Worm (Caenorhabditis elegans) whole organism, L4 larva: ENCODE data around the gene nhr-31.

Experiments
- D1046.2 ChIP-seq: fragments of 200-800 bp; sonication (Bioruptor generic); IDR thresholded peaks from 2 replicates; pipeline ENCODE4 v1.3.6; 2022; ENCODE audit warnings: missing genetic modification characterization, missing compliant biosample characterization
- F26F4.8 ChIP-seq: fragments of 200-800 bp; sonication (Bioruptor generic); conservative IDR thresholded peaks from 2 replicates; pipeline ENCODE4 v1.3.6; 2022; ENCODE audit warnings: missing genetic modification characterization, missing compliant biosample characterization
- F37D6.2 ChIP-seq: sonication (generic microtip); optimal IDR thresholded peaks from 2 replicates; lab custom pipeline; 2016; ENCODE audit warnings: mild to moderate bottlenecking, missing genetic modification characterization, missing compliant biosample characterization
- Y105C5A.15 ChIP-seq: fragments of 200-800 bp; sonication (Bioruptor generic); IDR thresholded peaks from 2 replicates; pipeline ENCODE4 v1.3.6; 2022; ENCODE audit warnings: missing genetic modification characterization, missing compliant biosample characterization
- aha-1 ChIP-seq: fragments of 150-350 bp; peaks from one replicate; lab custom pipeline; 2014; ENCODE audit warnings: missing biosample characterization, missing genetic modification characterization
- attf-4 ChIP-seq: sonication (generic microtip); optimal IDR thresholded peaks from 3 replicates; lab custom pipeline; 2017; ENCODE audit warnings: missing biosample characterization, missing genetic modification characterization
- ceh-28 ChIP-seq: fragments of 150-350 bp; optimal IDR thresholded peaks from 2 replicates; lab custom pipeline; 2014; ENCODE audit warnings: missing biosample characterization, missing genetic modification reagents, missing genetic modification characterization
- ceh-82 ChIP-seq: sonication (generic microtip); optimal IDR thresholded peaks from 2 replicates; lab custom pipeline; 2017; ENCODE audit warnings: missing biosample characterization, missing genetic modification characterization
- daf-12 ChIP-seq: fragments of 150-350 bp; optimal IDR thresholded peaks from 2 replicates; lab custom pipeline; 2014; ENCODE audit warnings: missing biosample characterization, missing genetic modification reagents, missing genetic modification characterization
- daf-19 ChIP-seq: fragments of 200-800 bp; sonication (Bioruptor generic); conservative IDR thresholded peaks from 2 replicates; pipeline ENCODE4 v1.3.6; 2022; ENCODE audit warnings: missing genetic modification characterization, missing compliant biosample characterization
- dmd-6 ChIP-seq: fragments of 200-800 bp; sonication (Bioruptor generic); IDR thresholded peaks from 2 replicates; pipeline ENCODE4 v1.3.6; 2022; ENCODE audit warnings: missing genetic modification reagents, missing genetic modification characterization, missing compliant biosample characterization
- dmd-9 ChIP-seq: fragments of 200-800 bp; sonication (Bioruptor generic); IDR thresholded peaks from 2 replicates; pipeline ENCODE4 v1.3.6; 2022; ENCODE audit warnings: missing genetic modification reagents, missing genetic modification characterization, missing compliant biosample characterization
- egl-27 ChIP-seq: sonication (generic microtip); optimal IDR thresholded peaks from 3 replicates; lab custom pipeline; 2017; ENCODE audit warnings: missing biosample characterization, missing genetic modification reagents, missing genetic modification characterization
- egl-43 ChIP-seq: fragments of 200-800 bp; sonication (Bioruptor generic); IDR thresholded peaks from 2 replicates; pipeline ENCODE4 v1.3.6; 2022; ENCODE audit warnings: missing genetic modification reagents, missing genetic modification characterization, missing compliant biosample characterization
- hmg-1.1 ChIP-seq: fragments of 200-800 bp; sonication (Bioruptor generic); IDR thresholded peaks from 2 replicates; pipeline ENCODE4 v1.3.6; 2022; ENCODE audit warnings: missing genetic modification reagents, missing genetic modification characterization, missing compliant biosample characterization
- jun-1 ChIP-seq: fragments of 150-350 bp; optimal IDR thresholded peaks from 2 replicates; lab custom pipeline; 2014; ENCODE audit warnings: missing biosample characterization, missing genetic modification reagents, missing genetic modification characterization
- lin-1 ChIP-seq: fragments of 200-800 bp; sonication (Bioruptor generic); IDR thresholded peaks from 2 replicates; pipeline ENCODE4 v1.3.6; 2022; ENCODE audit warnings: missing genetic modification reagents, missing genetic modification characterization, missing compliant biosample characterization
- mdl-1 ChIP-seq, 2 experiments: fragments of 150-350 bp in 1 of 2; sonication (generic microtip) in 1 of 2; optimal IDR thresholded peaks; 2 replicates each; lab custom pipeline; 2014 to 2017; ENCODE audit warnings: missing biosample characterization in 2 of 2, missing genetic modification characterization in 2 of 2
- mdt-29 ChIP-seq: fragments of 200-800 bp; sonication (Bioruptor generic); IDR thresholded peaks from 2 replicates; pipeline ENCODE4 v1.3.6; 2022; ENCODE audit warnings: missing genetic modification reagents, missing genetic modification characterization, missing compliant biosample characterization
- mes-2 ChIP-seq: sonication (generic microtip); optimal IDR thresholded peaks from 2 replicates; lab custom pipeline; 2016; ENCODE audit warnings: missing genotype, mild to moderate bottlenecking, missing genetic modification characterization, missing compliant biosample characterization; ENCODE audit not compliant: poor library complexity, severe bottlenecking
- nhr-102 ChIP-seq: sonication (generic microtip); optimal IDR thresholded peaks from 2 replicates; lab custom pipeline; 2016; ENCODE audit warnings: mild to moderate bottlenecking, missing genetic modification characterization, moderate library complexity, missing compliant biosample characterization
- nhr-28 ChIP-seq: fragments of 150-350 bp; optimal IDR thresholded peaks from 2 replicates; lab custom pipeline; 2014; ENCODE audit warnings: missing biosample characterization, missing genetic modification characterization
- nhr-6 ChIP-seq: fragments of 150-350 bp; optimal IDR thresholded peaks from 2 replicates; lab custom pipeline; 2014; ENCODE audit warnings: missing biosample characterization, missing genetic modification characterization
- php-3 ChIP-seq: fragments of 200-800 bp; sonication (Bioruptor generic); IDR thresholded peaks from 2 replicates; pipeline ENCODE4 v1.3.6; 2022; ENCODE audit warnings: missing genetic modification reagents, missing genetic modification characterization, missing compliant biosample characterization
- pqm-1 ChIP-seq: sonication (generic microtip); optimal IDR thresholded peaks from 2 replicates; lab custom pipeline; 2017; ENCODE audit warnings: missing biosample characterization, missing genetic modification characterization
- set-16 ChIP-seq: fragments of 200-800 bp; sonication (Bioruptor generic); IDR thresholded peaks from 2 replicates; pipeline ENCODE4 v1.3.6; 2022; ENCODE audit warnings: missing genetic modification reagents, missing genetic modification characterization, missing compliant biosample characterization
- snpc-1.2 ChIP-seq: fragments of 200-800 bp; sonication (Bioruptor generic); IDR thresholded peaks from 2 replicates; pipeline ENCODE4 v1.3.6; 2022; ENCODE audit warnings: missing genetic modification reagents, missing genetic modification characterization, missing compliant biosample characterization
- snpc-4 ChIP-seq: fragments of 150-350 bp; optimal IDR thresholded peaks from 2 replicates; lab custom pipeline; 2014; ENCODE audit warnings: missing biosample characterization, missing genetic modification characterization
- tra-1 ChIP-seq: fragments of 200-800 bp; sonication (Bioruptor generic); IDR thresholded peaks from 2 replicates; pipeline ENCODE4 v1.3.6; 2022; ENCODE audit warnings: missing genetic modification reagents, missing genetic modification characterization, missing compliant biosample characterization
- unc-62 ChIP-seq, 3 experiments: fragments of 150-350 bp in 1 of 3; sonication (generic microtip); optimal IDR thresholded peaks in 2 of 3; peaks in 1 of 3; 1 replicate in 1 of 3; 2 replicates in 2 of 3; lab custom pipeline; 2014 to 2017; ENCODE audit warnings: missing biosample characterization in 3 of 3, missing genetic modification characterization in 3 of 3, missing genetic modification reagents in 3 of 3, missing genotype in 1 of 3
- vab-7 ChIP-seq: fragments of 200-800 bp; sonication (Bioruptor generic); IDR thresholded peaks from 2 replicates; pipeline ENCODE4 v1.3.6; 2022; ENCODE audit warnings: missing genetic modification reagents, missing genetic modification characterization, missing compliant biosample characterization
- zfp-2 ChIP-seq: sonication (generic microtip); optimal IDR thresholded peaks from 2 replicates; lab custom pipeline; 2016; ENCODE audit warnings: mild to moderate bottlenecking, missing genetic modification characterization, missing compliant biosample characterization
- zfp-3 ChIP-seq: fragments of 200-800 bp; sonication (Bioruptor generic); conservative IDR thresholded peaks from 2 replicates; pipeline ENCODE4 v1.3.6; 2022; ENCODE audit warnings: missing genetic modification reagents, missing genetic modification characterization, missing compliant biosample characterization
- zip-11 ChIP-seq: fragments of 200-800 bp; sonication (Bioruptor generic); IDR thresholded peaks from 2 replicates; pipeline ENCODE4 v1.3.6; 2022; ENCODE audit warnings: missing genetic modification characterization, missing compliant biosample characterization
- zip-2 ChIP-seq: fragments of 150-350 bp; optimal IDR thresholded peaks from 2 replicates; lab custom pipeline; 2014; ENCODE audit warnings: missing biosample characterization, missing genetic modification characterization

Gene nhr-31

ce11 chrIV:7982024-7982576 is 47.2 kb downstream of the nhr-31 start, which contains the start of gene arf-5 (continued):
- no peak for TF ChIP-seq snpc-4 (tag; lab: Kevin White, UChicago)
- TF ChIP-seq egl-43, result no peak
- TF ChIP-seq tra-1 (GFP tag; lab: Robert Waterston, UW), result no peak
- TF ChIP-seq mdt-29 (GFP tag; lab: Robert Waterston, UW), result no peak
- TF ChIP-seq zip-11, result no peak
- TF ChIP-seq vab-7 (GFP tag; lab: Robert Waterston, UW), result no peak
- no peak for TF ChIP-seq jun-1
- TF ChIP-seq nhr-6 (tag; lab: Kevin White, UChicago), result peak; percentile 2
- TF ChIP-seq F26F4.8 (GFP tag; lab: Robert Waterston, UW), result no peak
- TF ChIP-seq daf-19 (GFP tag; lab: Robert Waterston, UW), result no peak
- TF ChIP-seq lin-1, result no peak
- no peak for TF ChIP-seq nhr-102
- no peak for TF ChIP-seq zip-2 (tag; lab: Kevin White, UChicago)
- no peak for TF ChIP-seq pqm-1
- no peak for TF ChIP-seq dmd-6 (GFP tag; lab: Robert Waterston, UW)
- TF ChIP-seq php-3 (GFP tag; lab: Robert Waterston, UW), result no peak
- no peak for TF ChIP-seq nhr-28 (tag; lab: Kevin White, UChicago)
- TF ChIP-seq dmd-9 (GFP tag; lab: Robert Waterston, UW), result no peak
- TF ChIP-seq mes-2 (tag; lab: Kevin White, UChicago), result no peak
- TF ChIP-seq F37D6.2 (tag; lab: Kevin White, UChicago), result no peak
- TF ChIP-seq ceh-28 (tag; lab: Kevin White, UChicago), result no peak
- TF ChIP-seq ceh-82 (tag; lab: Kevin White, UChicago), result no peak
- no peak for TF ChIP-seq set-16 (GFP tag; lab: Robert Waterston, UW)
- no peak for TF ChIP-seq zfp-2 (tag; lab: Kevin White, UChicago)
- TF ChIP-seq attf-4 (tag; lab: Kevin White, UChicago), result no peak
- no peak for TF ChIP-seq snpc-1.2
- no peak for TF ChIP-seq daf-12 (tag; lab: Kevin White, UChicago)
- no peak for TF ChIP-seq Y105C5A.15 (GFP tag; lab: Robert Waterston, UW)
- 0 out of 2 replicates have a peak, but pooled peaks have one; percentile 7 for TF ChIP-seq hmg-1.1 (GFP tag; lab: Robert Waterston, UW)
- TF ChIP-seq zfp-3 (GFP tag; lab: Robert Waterston, UW), result no peak

- peak in 1 of 2 experiments; percentile 45 for TF ChIP-seq unc-62 (GFP tag; optimal IDR thresholded peaks at IDR 0.05 in 1 of 2; lab: Kevin White, UChicago)
- TF ChIP-seq unc-62 (tag; optimal IDR thresholded peaks at IDR 0.05; lab: Kevin White, UChicago), result no peak
- peak in 1 of 2 experiments; percentile 3 for TF ChIP-seq mdl-1 (tag; optimal IDR thresholded peaks at IDR 0.05; lab: Kevin White, UChicago)
- TF ChIP-seq mes-2 (tag; lab: Kevin White, UChicago), result no peak
- no peak for TF ChIP-seq php-3 (GFP tag; lab: Robert Waterston, UW)
- peak; percentile 87 for TF ChIP-seq aha-1
- TF ChIP-seq, all 104 proteins: peak for 3
Observed at ce11 chrIV:7979588-7979987, 49.7 kb downstream of the nhr-31 start, which contains the start of gene unc-24. Gene unc-24, plus strand, starts transcription at chrIV:7979870.

- TF ChIP-seq unc-62 (GFP tag; optimal IDR thresholded peaks at IDR 0.05 in 1 of 2; lab: Kevin White, UChicago), result peak in 1 of 2 experiments; percentile 14
- TF ChIP-seq unc-62 (tag; optimal IDR thresholded peaks at IDR 0.05; lab: Kevin White, UChicago), result no peak
- TF ChIP-seq egl-27 (tag; lab: Kevin White, UChicago), result no peak
- no peak for TF ChIP-seq php-3 (GFP tag; lab: Robert Waterston, UW)
- TF ChIP-seq aha-1, result peak; percentile 49
- no peak for TF ChIP-seq D1046.2 (GFP tag; lab: Robert Waterston, UW)
- TF ChIP-seq, all 104 proteins: peak for 2
Observed at ce11 chrIV:7977452-7977940, 51.8 kb downstream of the nhr-31 start, which contains the start of gene ora-1. Gene ora-1, plus strand, starts transcription at chrIV:7977890.
